Worm (Caenorhabditis elegans) whole organism, mixed stage, embryonic: Measurements from ENCODE around the gene C35B8.3.

Source experiments
- M03D4.4 ChIP-seq: sonication (generic microtip); optimal IDR thresholded peaks from 2 replicates; lab custom pipeline; 2017; ENCODE audit warnings: mild to moderate bottlenecking, missing genetic modification characterization, missing compliant biosample characterization
- bed-3 ChIP-seq: fragments of 200-800 bp; sonication (Bioruptor generic); optimal IDR thresholded peaks from 3 replicates; lab custom pipeline; 2018; ENCODE audit warnings: mild to moderate bottlenecking, missing genetic modification characterization, moderate library complexity, missing compliant biosample characterization
- blmp-1 ChIP-seq: fragments of 150-350 bp; optimal IDR thresholded peaks from 2 replicates; lab custom pipeline; 2014; ENCODE audit warnings: missing biosample characterization, missing genetic modification characterization
- ceh-39 ChIP-seq: fragments of 150-350 bp; optimal IDR thresholded peaks from 2 replicates; lab custom pipeline; 2014; ENCODE audit warnings: missing biosample characterization, missing genetic modification characterization
- ceh-43 ChIP-seq: fragments of 200-800 bp; sonication (Bioruptor generic); optimal IDR thresholded peaks from 2 replicates; lab custom pipeline; 2018; ENCODE audit warnings: mild to moderate bottlenecking, missing genetic modification characterization, moderate library complexity, missing compliant biosample characterization
- ces-1 ChIP-seq: fragments of 150-350 bp; optimal IDR thresholded peaks from 2 replicates; lab custom pipeline; 2014; ENCODE audit warnings: missing biosample characterization, missing genetic modification reagents, missing genetic modification characterization
- cnd-1 ChIP-seq: fragments of 200-800 bp; sonication (Bioruptor generic); optimal IDR thresholded peaks from 2 replicates; lab custom pipeline; 2018; ENCODE audit warnings: mild to moderate bottlenecking, missing genetic modification characterization, missing compliant biosample characterization
- drap-1 ChIP-seq: fragments of 200-800 bp; sonication (Bioruptor generic); optimal IDR thresholded peaks from 3 replicates; lab custom pipeline; 2018; ENCODE audit warnings: mild to moderate bottlenecking, missing genetic modification characterization, missing compliant biosample characterization
- elt-1 ChIP-seq: sonication (generic microtip); optimal IDR thresholded peaks from 2 replicates; lab custom pipeline; 2017; ENCODE audit warnings: missing genetic modification characterization, mild to moderate bottlenecking, missing compliant biosample characterization, antibody characterized with exemption, moderate library complexity, borderline replicate concordance; ENCODE audit not compliant: insufficient read depth
- elt-3 ChIP-seq: fragments of 150-350 bp; optimal IDR thresholded peaks from 2 replicates; lab custom pipeline; 2014; ENCODE audit warnings: missing biosample characterization, missing genetic modification characterization
- flh-1 ChIP-seq: fragments of 200-800 bp; sonication (Bioruptor generic); optimal IDR thresholded peaks from 2 replicates; lab custom pipeline; 2018; ENCODE audit warnings: mild to moderate bottlenecking, missing genetic modification characterization, moderate library complexity, missing compliant biosample characterization
- ham-2 ChIP-seq: fragments of 200-800 bp; sonication (Bioruptor generic); optimal IDR thresholded peaks from 2 replicates; lab custom pipeline; 2018; ENCODE audit warnings: mild to moderate bottlenecking, missing genetic modification characterization, missing compliant biosample characterization
- hlh-1 ChIP-seq: fragments of 150-350 bp; optimal IDR thresholded peaks from 2 replicates; lab custom pipeline; 2014; ENCODE audit warnings: missing biosample characterization, missing genetic modification reagents, missing genetic modification characterization
- lin-13 ChIP-seq: fragments of 150-350 bp; optimal IDR thresholded peaks from 2 replicates; lab custom pipeline; 2014; ENCODE audit warnings: missing biosample characterization, missing genetic modification characterization
- lin-32 ChIP-seq: fragments of 200-800 bp; sonication (Bioruptor generic); optimal IDR thresholded peaks from 2 replicates; lab custom pipeline; 2018; ENCODE audit warnings: mild to moderate bottlenecking, missing genetic modification characterization, missing compliant biosample characterization
- lsy-2 ChIP-seq: fragments of 150-350 bp; optimal IDR thresholded peaks from 2 replicates; lab custom pipeline; 2014; ENCODE audit warnings: missing biosample characterization, missing genetic modification characterization
- mab-5 ChIP-seq: fragments of 150-350 bp; optimal IDR thresholded peaks from 2 replicates; lab custom pipeline; 2014; ENCODE audit warnings: missing biosample characterization, missing genetic modification characterization
- mep-1 ChIP-seq: fragments of 150-350 bp; optimal IDR thresholded peaks from 2 replicates; lab custom pipeline; 2017; ENCODE audit warnings: missing biosample characterization, missing genetic modification reagents, missing genetic modification characterization, inconsistent platforms
- mls-2 ChIP-seq: sonication (generic microtip); optimal IDR thresholded peaks from 2 replicates; lab custom pipeline; 2016; ENCODE audit warnings: mild to moderate bottlenecking, missing genetic modification characterization, moderate library complexity, missing compliant biosample characterization
- nhr-12 ChIP-seq: fragments of 150-350 bp; optimal IDR thresholded peaks from 2 replicates; lab custom pipeline; 2014; ENCODE audit warnings: missing biosample characterization, missing genetic modification characterization
- nhr-2 ChIP-seq: fragments of 150-350 bp; optimal IDR thresholded peaks from 2 replicates; lab custom pipeline; 2014; ENCODE audit warnings: missing biosample characterization, missing genetic modification characterization
- nhr-237 ChIP-seq: fragments of 150-350 bp; optimal IDR thresholded peaks from 2 replicates; lab custom pipeline; 2014; ENCODE audit warnings: missing biosample characterization, missing genetic modification characterization
- nhr-28 ChIP-seq: fragments of 150-350 bp; optimal IDR thresholded peaks from 2 replicates; lab custom pipeline; 2014; ENCODE audit warnings: missing biosample characterization, missing genetic modification characterization
- pha-4 ChIP-seq: fragments of 150-350 bp; optimal IDR thresholded peaks from 2 replicates; lab custom pipeline; 2018; ENCODE audit warnings: missing biosample characterization, missing genetic modification reagents, missing genetic modification characterization
- sem-2 ChIP-seq: fragments of 200-800 bp; sonication (Bioruptor generic); optimal IDR thresholded peaks from 2 replicates; lab custom pipeline; 2018; ENCODE audit warnings: mild to moderate bottlenecking, missing genetic modification characterization, missing compliant biosample characterization
- snpc-4 ChIP-seq: fragments of 150-350 bp; optimal IDR thresholded peaks from 2 replicates; lab custom pipeline; 2014; ENCODE audit warnings: missing biosample characterization, missing genetic modification characterization
- sptf-1 ChIP-seq: sonication (generic microtip); optimal IDR thresholded peaks from 2 replicates; lab custom pipeline; 2017; ENCODE audit warnings: mild to moderate bottlenecking, missing genetic modification characterization, moderate library complexity, missing compliant biosample characterization
- tbx-8 ChIP-seq: fragments of 200-800 bp; sonication (Bioruptor generic); optimal IDR thresholded peaks from 2 replicates; lab custom pipeline; 2018; ENCODE audit warnings: mild to moderate bottlenecking, missing genetic modification characterization, moderate library complexity, missing compliant biosample characterization
- unc-120 ChIP-seq: sonication (generic microtip); optimal IDR thresholded peaks from 2 replicates; lab custom pipeline; 2017; ENCODE audit warnings: missing genetic modification characterization, missing compliant biosample characterization; ENCODE audit not compliant: poor library complexity, severe bottlenecking
- unc-39 ChIP-seq: fragments of 150-350 bp; optimal IDR thresholded peaks from 2 replicates; lab custom pipeline; 2014; ENCODE audit warnings: missing biosample characterization, missing genetic modification characterization
- unc-62 ChIP-seq: fragments of 150-350 bp; optimal IDR thresholded peaks from 2 replicates; lab custom pipeline; 2014; ENCODE audit warnings: missing biosample characterization, missing genetic modification reagents, missing genetic modification characterization

C35B8.3 gene

ce11 chrX:9172278-9172677 lies 41.4 kb upstream of the C35B8.3 start, which contains the start of gene B0563.18:
TSS of gene B0563.18 (plus strand) at chrX:9172578.
- no peak for TF ChIP-seq nhr-237
- no peak for TF ChIP-seq elt-1 (tag; lab: Kevin White, UChicago)
- TF ChIP-seq, all 35 proteins: peak for 0

DNA sequence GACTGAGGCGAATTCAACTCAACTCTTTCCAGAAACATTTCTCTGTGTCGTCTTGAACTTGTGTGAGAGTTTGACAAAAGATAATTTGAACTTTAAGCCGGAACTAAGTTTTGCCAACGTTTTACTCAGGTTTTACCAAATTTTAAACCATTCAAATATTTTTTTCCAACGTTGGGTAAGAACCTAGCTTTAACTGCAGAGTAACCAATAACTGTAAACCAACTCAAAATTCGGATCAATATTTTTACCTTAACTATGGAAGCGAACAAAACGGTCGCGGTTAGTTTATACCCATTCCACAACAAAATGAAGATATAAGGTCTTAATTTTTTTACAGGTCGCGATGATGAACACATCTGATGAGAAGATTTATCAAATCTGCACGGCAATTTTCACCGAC lies 41.0 kb upstream of the C35B8.3 start:
- no peak for TF ChIP-seq ces-1 (GFP tag; lab: Kevin White, UChicago)

DNA sequence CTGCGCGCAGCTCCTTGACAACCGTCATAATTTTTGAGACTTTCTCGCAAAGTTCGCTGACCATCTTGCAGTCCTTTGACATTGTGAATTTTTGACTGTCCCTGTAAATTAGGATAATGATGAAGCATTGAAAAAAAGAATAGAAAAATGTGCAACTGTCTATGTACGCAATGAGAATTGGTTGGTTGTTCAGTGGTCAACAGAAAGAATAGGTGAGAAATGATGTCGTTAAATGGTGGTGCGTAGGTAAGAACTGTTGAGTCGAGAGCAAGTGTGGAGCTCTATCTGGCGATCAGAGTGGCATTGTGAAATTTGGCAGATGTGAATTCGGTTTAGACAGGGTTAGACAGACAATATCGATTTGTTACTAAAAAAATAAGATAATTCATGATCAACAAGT lies 39.3 kb upstream of the C35B8.3 start, which contains the start of gene B0563.8:
B0563.8 (minus strand) TSS at position 101 of the 400 bp plus-strand sequence.
- TF ChIP-seq ces-1 (GFP tag; lab: Kevin White, UChicago) (no peak), unc-120 (tag; lab: Kevin White, UChicago) (no peak), unc-39 (tag; lab: Kevin White, UChicago) (no peak), tbx-8 (no peak), unc-62 (GFP tag; lab: Kevin White, UChicago) (no peak), pha-4 (tag; lab: Kevin White, UChicago) (no peak), hlh-1 (no peak), elt-3 (tag; lab: Kevin White, UChicago) (no peak), blmp-1 (tag; lab: Kevin White, UChicago) (no peak)
- TF ChIP-seq, all 35 proteins: peak for 0

DNA sequence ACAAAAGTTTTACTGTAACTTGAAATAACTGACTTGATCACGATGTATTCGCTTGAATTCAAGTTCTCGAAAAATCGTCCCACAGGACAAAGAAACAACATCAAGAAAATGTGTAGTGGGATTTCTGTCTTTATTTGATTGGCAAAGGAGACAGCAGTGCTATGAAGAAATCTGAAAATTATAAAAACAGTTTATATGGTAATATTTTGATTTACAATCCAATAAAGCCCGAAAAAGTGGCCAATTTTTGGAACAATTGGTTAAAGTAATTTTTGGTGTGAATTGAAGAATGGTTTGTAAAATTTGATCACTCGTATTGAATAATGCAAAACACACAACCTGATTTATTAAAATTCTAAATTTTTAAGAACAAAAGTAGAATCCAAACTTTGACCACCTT lies 32.9 kb upstream of the C35B8.3 start, which contains the start of gene Y81B9A.4:
Y81B9A.4 (minus strand) TSS at position 101 of the 400 bp plus-strand sequence.
- TF ChIP-seq nhr-237: no peak
- no peak for TF ChIP-seq M03D4.4 (tag; lab: Kevin White, UChicago)
- TF ChIP-seq hlh-1: no peak
- TF ChIP-seq lsy-2 (tag; lab: Kevin White, UChicago): no peak
- TF ChIP-seq ceh-39 (tag; lab: Kevin White, UChicago): no peak
- no peak for TF ChIP-seq sptf-1 (tag; lab: Kevin White, UChicago)
- TF ChIP-seq bed-3 (GFP tag; lab: Kevin White, UChicago): no peak
- TF ChIP-seq pha-4 (tag; lab: Kevin White, UChicago): no peak
- TF ChIP-seq elt-3 (tag; lab: Kevin White, UChicago): no peak
- TF ChIP-seq mab-5: no peak
- TF ChIP-seq nhr-2: no peak
- no peak for TF ChIP-seq cnd-1 (tag; lab: Kevin White, UChicago)
- TF ChIP-seq mep-1 (tag; lab: Kevin White, UChicago): no peak
- TF ChIP-seq drap-1 (GFP tag; lab: Kevin White, UChicago): no peak
- no peak for TF ChIP-seq mls-2 (tag; lab: Kevin White, UChicago)
- TF ChIP-seq, all 35 proteins: peak for 0

DNA sequence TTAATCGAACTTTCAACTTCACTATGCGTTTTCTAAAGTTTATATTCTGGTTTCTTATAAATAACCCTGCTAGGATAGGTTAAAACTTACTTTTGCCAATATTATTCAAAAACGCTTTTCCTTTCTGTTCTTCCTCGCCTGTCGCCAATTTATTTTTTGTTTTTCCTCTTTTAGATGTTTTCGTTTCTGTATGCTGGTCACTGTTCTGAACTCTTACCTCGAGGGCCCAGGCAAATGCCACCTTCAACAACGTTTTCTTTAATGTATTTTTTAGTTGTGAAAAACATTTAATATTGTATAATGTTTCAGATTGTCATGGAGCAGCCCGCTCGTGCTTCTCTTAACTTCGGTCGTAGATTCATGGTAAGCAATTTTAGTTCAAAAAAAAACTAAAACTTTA lies 31.6 kb upstream of the C35B8.3 start, which contains the start of gene Y81B9A.3:
Y81B9A.3 (plus strand) TSS at position 301 of the 400 bp plus-strand sequence.
- TF ChIP-seq elt-1 (tag; lab: Kevin White, UChicago) (no peak), sem-2 (GFP tag; lab: Kevin White, UChicago) (no peak), drap-1 (GFP tag; lab: Kevin White, UChicago) (no peak), mep-1 (tag; lab: Kevin White, UChicago) (no peak), blmp-1 (tag; lab: Kevin White, UChicago) (no peak), nhr-2 (no peak), flh-1 (no peak), nhr-12 (tag; lab: Kevin White, UChicago) (no peak), lin-13 (tag; lab: Kevin White, UChicago) (no peak), unc-62 (GFP tag; lab: Kevin White, UChicago) (no peak), mab-5 (no peak), ham-2 (GFP tag; lab: Kevin White, UChicago) (no peak)
- TF ChIP-seq, all 35 proteins: peak for 0

DNA sequence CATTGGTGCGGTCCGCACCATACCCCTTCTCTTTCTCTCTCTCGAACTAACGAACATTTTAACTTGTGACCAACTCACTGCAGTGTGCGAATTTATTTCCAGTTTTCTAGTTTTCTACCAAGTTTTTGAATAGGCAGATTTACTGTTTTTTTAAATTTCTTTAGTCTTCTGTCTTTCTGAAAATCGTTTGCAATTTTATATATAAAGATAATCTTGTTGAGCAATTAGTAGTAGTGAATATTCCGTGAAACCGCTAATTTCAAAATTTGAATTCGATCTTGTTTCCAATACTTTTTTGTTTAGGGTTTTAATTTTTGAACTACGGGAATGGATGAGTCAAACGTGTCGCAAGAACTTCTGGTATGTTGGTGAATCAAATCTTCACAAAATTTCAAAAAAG lies 29.9 kb upstream of the C35B8.3 start, which contains the start of gene Y81B9A.2:
Y81B9A.2 (plus strand) TSS at position 301 of the 400 bp plus-strand sequence.
- no peak for TF ChIP-seq mep-1 (tag; lab: Kevin White, UChicago)
- TF ChIP-seq M03D4.4 (tag; lab: Kevin White, UChicago): no peak
- no peak for TF ChIP-seq nhr-12 (tag; lab: Kevin White, UChicago)
- no peak for TF ChIP-seq snpc-4 (tag; lab: Kevin White, UChicago)
- no peak for TF ChIP-seq ceh-43 (GFP tag; lab: Kevin White, UChicago)
- no peak for TF ChIP-seq mls-2 (tag; lab: Kevin White, UChicago)
- no peak for TF ChIP-seq lin-32
- TF ChIP-seq ceh-39 (tag; lab: Kevin White, UChicago): no peak
- TF ChIP-seq pha-4 (tag; lab: Kevin White, UChicago): no peak
- TF ChIP-seq nhr-237: no peak
- TF ChIP-seq unc-120 (tag; lab: Kevin White, UChicago): no peak
- no peak for TF ChIP-seq lsy-2 (tag; lab: Kevin White, UChicago)
- no peak for TF ChIP-seq bed-3 (GFP tag; lab: Kevin White, UChicago)
- no peak for TF ChIP-seq sptf-1 (tag; lab: Kevin White, UChicago)
- no peak for TF ChIP-seq unc-62 (GFP tag; lab: Kevin White, UChicago)
- no peak for TF ChIP-seq lin-13 (tag; lab: Kevin White, UChicago)
- TF ChIP-seq nhr-28 (tag; lab: Kevin White, UChicago): no peak
- TF ChIP-seq cnd-1 (tag; lab: Kevin White, UChicago): no peak
- no peak for TF ChIP-seq elt-3 (tag; lab: Kevin White, UChicago)
